Worm (Caenorhabditis elegans) whole organism, L3 larva: ENCODE data around the gene klp-7.

Experiments
- ceh-16 ChIP-seq: sonication (generic microtip); optimal IDR thresholded peaks from 2 replicates; lab custom pipeline; 2017; ENCODE audit warnings: missing biosample characterization, missing genetic modification characterization
- ceh-9 ChIP-seq: sonication (generic microtip); optimal IDR thresholded peaks from 2 replicates; lab custom pipeline; 2018; ENCODE audit warnings: missing biosample characterization, missing genetic modification characterization
- elt-1 ChIP-seq: fragments of 150-350 bp; optimal IDR thresholded peaks from 2 replicates; lab custom pipeline; 2014; ENCODE audit warnings: missing biosample characterization, missing genetic modification characterization
- nhr-25 ChIP-seq: sonication (generic microtip); optimal IDR thresholded peaks from 2 replicates; lab custom pipeline; 2017; ENCODE audit warnings: missing biosample characterization, missing genetic modification characterization
- nhr-77 ChIP-seq: fragments of 150-350 bp; optimal IDR thresholded peaks from 2 replicates; lab custom pipeline; 2014; ENCODE audit warnings: missing biosample characterization, missing genetic modification characterization
- snpc-4 ChIP-seq: fragments of 150-350 bp; optimal IDR thresholded peaks from 2 replicates; lab custom pipeline; 2014; ENCODE audit warnings: missing biosample characterization, missing genetic modification characterization
- unc-39 ChIP-seq: sonication (generic microtip); optimal IDR thresholded peaks from 4 replicates; lab custom pipeline; 2017; ENCODE audit warnings: missing biosample characterization, missing genetic modification characterization

ce11 chrIII:10820592-10821242 lies 15.0 kb downstream of the klp-7 start:
- TF ChIP-seq ceh-9 (tag; lab: Kevin White, UChicago) (no peak), snpc-4 (tag; lab: Kevin White, UChicago) (no peak), unc-39 (no peak), nhr-25 (tag; lab: Kevin White, UChicago) (no peak), nhr-77 (tag; lab: Kevin White, UChicago) (no peak), ceh-16 (no peak), elt-1 (tag; lab: Kevin White, UChicago) (no peak)
